Worm (Caenorhabditis elegans) whole organism, mixed stage, embryonic: ENCODE data around the gene raga-1.

ENCODE experiments used
- M03D4.4 ChIP-seq: sonication (generic microtip); optimal IDR thresholded peaks from 2 replicates; lab custom pipeline; 2017; ENCODE audit warnings: mild to moderate bottlenecking, missing genetic modification characterization, missing compliant biosample characterization
- blmp-1 ChIP-seq: fragments of 150-350 bp; optimal IDR thresholded peaks from 2 replicates; lab custom pipeline; 2014; ENCODE audit warnings: missing biosample characterization, missing genetic modification characterization
- ceh-39 ChIP-seq: fragments of 150-350 bp; optimal IDR thresholded peaks from 2 replicates; lab custom pipeline; 2014; ENCODE audit warnings: missing biosample characterization, missing genetic modification characterization
- ceh-43 ChIP-seq: fragments of 200-800 bp; sonication (Bioruptor generic); optimal IDR thresholded peaks from 2 replicates; lab custom pipeline; 2018; ENCODE audit warnings: mild to moderate bottlenecking, missing genetic modification characterization, moderate library complexity, missing compliant biosample characterization
- ceh-83 ChIP-seq: fragments of 200-800 bp; sonication (Bioruptor generic); optimal IDR thresholded peaks from 2 replicates; lab custom pipeline; 2018; ENCODE audit warnings: mild to moderate bottlenecking, missing genetic modification characterization, missing compliant biosample characterization
- ces-1 ChIP-seq: fragments of 150-350 bp; optimal IDR thresholded peaks from 2 replicates; lab custom pipeline; 2014; ENCODE audit warnings: missing biosample characterization, missing genetic modification reagents, missing genetic modification characterization
- cnd-1 ChIP-seq: fragments of 200-800 bp; sonication (Bioruptor generic); optimal IDR thresholded peaks from 2 replicates; lab custom pipeline; 2018; ENCODE audit warnings: mild to moderate bottlenecking, missing genetic modification characterization, missing compliant biosample characterization
- elt-1 ChIP-seq: sonication (generic microtip); optimal IDR thresholded peaks from 2 replicates; lab custom pipeline; 2017; ENCODE audit warnings: missing genetic modification characterization, mild to moderate bottlenecking, missing compliant biosample characterization, antibody characterized with exemption, moderate library complexity, borderline replicate concordance; ENCODE audit not compliant: insufficient read depth
- elt-3 ChIP-seq: fragments of 150-350 bp; optimal IDR thresholded peaks from 2 replicates; lab custom pipeline; 2014; ENCODE audit warnings: missing biosample characterization, missing genetic modification characterization
- flh-1 ChIP-seq: fragments of 200-800 bp; sonication (Bioruptor generic); optimal IDR thresholded peaks from 2 replicates; lab custom pipeline; 2018; ENCODE audit warnings: mild to moderate bottlenecking, missing genetic modification characterization, moderate library complexity, missing compliant biosample characterization
- ham-2 ChIP-seq: fragments of 200-800 bp; sonication (Bioruptor generic); optimal IDR thresholded peaks from 2 replicates; lab custom pipeline; 2018; ENCODE audit warnings: mild to moderate bottlenecking, missing genetic modification characterization, missing compliant biosample characterization
- hlh-1 ChIP-seq: fragments of 150-350 bp; optimal IDR thresholded peaks from 2 replicates; lab custom pipeline; 2014; ENCODE audit warnings: missing biosample characterization, missing genetic modification reagents, missing genetic modification characterization
- lin-13 ChIP-seq: fragments of 150-350 bp; optimal IDR thresholded peaks from 2 replicates; lab custom pipeline; 2014; ENCODE audit warnings: missing biosample characterization, missing genetic modification characterization
- lin-32 ChIP-seq: fragments of 200-800 bp; sonication (Bioruptor generic); optimal IDR thresholded peaks from 2 replicates; lab custom pipeline; 2018; ENCODE audit warnings: mild to moderate bottlenecking, missing genetic modification characterization, missing compliant biosample characterization
- lsy-2 ChIP-seq: fragments of 150-350 bp; optimal IDR thresholded peaks from 2 replicates; lab custom pipeline; 2014; ENCODE audit warnings: missing biosample characterization, missing genetic modification characterization
- mab-5 ChIP-seq: fragments of 150-350 bp; optimal IDR thresholded peaks from 2 replicates; lab custom pipeline; 2014; ENCODE audit warnings: missing biosample characterization, missing genetic modification characterization
- nhr-12 ChIP-seq: fragments of 150-350 bp; optimal IDR thresholded peaks from 2 replicates; lab custom pipeline; 2014; ENCODE audit warnings: missing biosample characterization, missing genetic modification characterization
- nhr-237 ChIP-seq: fragments of 150-350 bp; optimal IDR thresholded peaks from 2 replicates; lab custom pipeline; 2014; ENCODE audit warnings: missing biosample characterization, missing genetic modification characterization
- nhr-76 ChIP-seq: sonication (generic microtip); optimal IDR thresholded peaks from 2 replicates; lab custom pipeline; 2017; ENCODE audit warnings: missing biosample characterization, missing genetic modification characterization
- sem-2 ChIP-seq: fragments of 200-800 bp; sonication (Bioruptor generic); optimal IDR thresholded peaks from 2 replicates; lab custom pipeline; 2018; ENCODE audit warnings: mild to moderate bottlenecking, missing genetic modification characterization, missing compliant biosample characterization
- snpc-4 ChIP-seq: fragments of 150-350 bp; optimal IDR thresholded peaks from 2 replicates; lab custom pipeline; 2014; ENCODE audit warnings: missing biosample characterization, missing genetic modification characterization
- sptf-1 ChIP-seq: sonication (generic microtip); optimal IDR thresholded peaks from 2 replicates; lab custom pipeline; 2017; ENCODE audit warnings: mild to moderate bottlenecking, missing genetic modification characterization, moderate library complexity, missing compliant biosample characterization
- tbx-8 ChIP-seq: fragments of 200-800 bp; sonication (Bioruptor generic); optimal IDR thresholded peaks from 2 replicates; lab custom pipeline; 2018; ENCODE audit warnings: mild to moderate bottlenecking, missing genetic modification characterization, moderate library complexity, missing compliant biosample characterization
- unc-120 ChIP-seq: sonication (generic microtip); optimal IDR thresholded peaks from 2 replicates; lab custom pipeline; 2017; ENCODE audit warnings: missing genetic modification characterization, missing compliant biosample characterization; ENCODE audit not compliant: poor library complexity, severe bottlenecking
- unc-39 ChIP-seq: fragments of 150-350 bp; optimal IDR thresholded peaks from 2 replicates; lab custom pipeline; 2014; ENCODE audit warnings: missing biosample characterization, missing genetic modification characterization
- unc-62 ChIP-seq: fragments of 150-350 bp; optimal IDR thresholded peaks from 2 replicates; lab custom pipeline; 2014; ENCODE audit warnings: missing biosample characterization, missing genetic modification reagents, missing genetic modification characterization
- zip-8 ChIP-seq: fragments of 150-350 bp; optimal IDR thresholded peaks from 2 replicates; lab custom pipeline; 2014; ENCODE audit warnings: missing biosample characterization, missing genetic modification characterization
- ztf-11 ChIP-seq: fragments of 150-350 bp; optimal IDR thresholded peaks from 2 replicates; lab custom pipeline; 2014; ENCODE audit warnings: missing biosample characterization, missing genetic modification characterization

The raga-1 gene

ce11 chrII:11307332-11307731 is 6.2 kb downstream of the raga-1 start:
- TF ChIP-seq unc-39 (tag; lab: Kevin White, UChicago) (no peak), nhr-237 (no peak), ces-1 (GFP tag; lab: Kevin White, UChicago) (no peak), nhr-76 (tag; lab: Kevin White, UChicago) (no peak), nhr-12 (tag; lab: Kevin White, UChicago) (no peak), zip-8 (tag; lab: Kevin White, UChicago) (no peak), elt-3 (tag; lab: Kevin White, UChicago) (no peak), lin-13 (tag; lab: Kevin White, UChicago) (no peak), lsy-2 (tag; lab: Kevin White, UChicago) (no peak), ceh-43 (GFP tag; lab: Kevin White, UChicago) (no peak), ztf-11 (tag; lab: Kevin White, UChicago) (no peak), cnd-1 (tag; lab: Kevin White, UChicago) (no peak)

DNA sequence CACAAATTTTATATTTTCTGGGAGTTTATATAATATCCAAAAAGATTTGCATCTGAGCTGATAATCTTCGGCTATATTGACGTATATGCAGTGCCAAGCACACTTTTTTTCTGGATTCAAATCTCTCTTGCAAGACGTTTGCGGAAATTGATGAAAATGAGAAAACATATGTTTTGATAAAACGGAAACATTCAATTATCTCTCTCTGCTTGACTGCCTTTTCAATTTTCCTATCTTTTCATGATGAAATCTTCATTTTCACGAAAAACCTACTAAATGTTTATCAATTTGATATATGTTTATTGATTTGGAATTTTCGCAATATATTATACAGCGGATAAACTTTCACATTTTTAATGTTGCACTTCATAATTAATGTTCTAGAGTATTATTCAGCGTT is 6.8 kb downstream of the raga-1 start:
- TF ChIP-seq unc-62 (GFP tag; lab: Kevin White, UChicago) (peak; percentile 5), elt-1 (tag; lab: Kevin White, UChicago) (no peak), unc-120 (tag; lab: Kevin White, UChicago) (peak; percentile 23)
- TF ChIP-seq, all 35 proteins: peak for 2

- TF ChIP-seq zip-8 (tag; lab: Kevin White, UChicago), result no peak
- TF ChIP-seq ceh-39 (tag; lab: Kevin White, UChicago), result no peak
- no peak for TF ChIP-seq flh-1 (GFP tag; lab: Kevin White, UChicago)
- no peak for TF ChIP-seq hlh-1 (tag; lab: Kevin White, UChicago)
- TF ChIP-seq lin-13 (tag; lab: Kevin White, UChicago), result no peak
- TF ChIP-seq sem-2 (GFP tag; lab: Kevin White, UChicago), result no peak
- no peak for TF ChIP-seq elt-1 (tag; lab: Kevin White, UChicago)
- TF ChIP-seq nhr-76 (tag; lab: Kevin White, UChicago), result no peak
- TF ChIP-seq blmp-1, result no peak
- no peak for TF ChIP-seq unc-120 (tag; lab: Kevin White, UChicago)
- TF ChIP-seq tbx-8 (GFP tag; lab: Kevin White, UChicago), result no peak
- no peak for TF ChIP-seq sptf-1
- no peak for TF ChIP-seq mab-5 (tag; lab: Kevin White, UChicago)
- no peak for TF ChIP-seq ceh-43 (GFP tag; lab: Kevin White, UChicago)
- no peak for TF ChIP-seq unc-39 (tag; lab: Kevin White, UChicago)
- TF ChIP-seq unc-62 (GFP tag; lab: Kevin White, UChicago), result no peak
Observed at ce11 chrII:11312223-11312622, 11.1 kb downstream of the raga-1 start, which contains the start of gene T24F1.7. TSS of gene T24F1.7 (plus strand) at chrII:11312523.

DNA sequence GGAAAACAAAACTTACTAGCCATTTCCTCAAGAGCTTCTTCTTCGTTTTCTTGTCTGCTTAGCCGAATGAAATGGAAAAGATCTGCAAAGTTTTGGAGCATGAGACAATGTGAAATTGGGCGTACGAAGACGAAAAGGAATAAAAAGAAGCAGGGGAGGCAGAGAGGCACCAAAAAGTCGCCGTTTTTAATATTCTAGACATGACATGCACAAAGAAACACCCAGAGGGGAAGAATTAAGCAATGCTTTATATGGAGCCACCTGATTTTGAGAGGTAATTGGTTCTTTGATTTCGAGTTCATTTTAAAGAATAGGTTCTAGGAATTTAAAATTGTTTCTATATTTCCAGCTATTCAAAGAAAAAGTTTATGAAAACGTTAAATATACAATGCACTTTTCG is 13.0 kb downstream of the raga-1 start, which contains the start of gene T24F1.4:
Gene T24F1.4, minus strand, starts transcription at position 101 of the 400 bp plus-strand sequence.
- TF ChIP-seq zip-8 (tag; lab: Kevin White, UChicago), result no peak

- TF ChIP-seq snpc-4 (tag; lab: Kevin White, UChicago) (no peak), ces-1 (GFP tag; lab: Kevin White, UChicago) (peak; percentile 26)
Observed at ce11 chrII:11316663-11317062, 15.5 kb downstream of the raga-1 start.

DNA sequence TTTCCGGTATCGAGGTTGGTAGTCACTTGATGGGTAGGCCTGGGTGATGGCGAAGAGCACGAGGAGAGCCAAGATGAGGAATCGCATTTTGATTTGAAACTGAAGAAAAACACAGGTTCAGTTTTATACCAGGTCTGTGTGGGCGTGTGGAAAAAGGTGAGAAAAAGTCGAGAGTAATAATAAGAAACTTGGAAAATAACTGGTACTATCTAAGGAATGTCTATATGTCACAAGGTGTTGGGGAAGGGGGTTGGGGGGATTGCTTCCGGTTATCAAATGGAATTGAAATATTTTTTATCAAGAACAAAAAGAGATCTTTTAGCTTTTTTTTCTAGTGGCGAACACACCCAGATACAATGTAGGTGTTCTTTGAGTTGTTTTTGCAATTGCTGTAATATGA is 18.4 kb downstream of the raga-1 start, which contains the start of gene nlp-51:
Gene nlp-51, minus strand, starts transcription at position 101 of the 400 bp plus-strand sequence.
- TF ChIP-seq lin-32 (GFP tag; lab: Kevin White, UChicago) (no peak), nhr-237 (no peak), ceh-83 (GFP tag; lab: Kevin White, UChicago) (no peak), elt-3 (tag; lab: Kevin White, UChicago) (no peak), unc-62 (GFP tag; lab: Kevin White, UChicago) (no peak), cnd-1 (tag; lab: Kevin White, UChicago) (no peak), hlh-1 (tag; lab: Kevin White, UChicago) (no peak), ceh-39 (tag; lab: Kevin White, UChicago) (no peak), sptf-1 (no peak), sem-2 (GFP tag; lab: Kevin White, UChicago) (no peak), lsy-2 (tag; lab: Kevin White, UChicago) (no peak), M03D4.4 (no peak), elt-1 (tag; lab: Kevin White, UChicago) (no peak), ham-2 (GFP tag; lab: Kevin White, UChicago) (no peak), ztf-11 (tag; lab: Kevin White, UChicago) (no peak), lin-13 (tag; lab: Kevin White, UChicago) (no peak)
